3 fruit fly cellular contexts compared by ENCODE assay signal in genomic region chr2L:608143-608542, dm6.
TF ChIP-seq lines count a peak whose summit lies in the region.

No protein-coding gene starts in this region.

- TF ChIP-seq CTCF in whole organism, embryonic (GFP tag; optimal IDR thresholded peaks at IDR 0.05; lab: Kevin White, UChicago) = no peak

TF ChIP-seq in whole organism, embryonic, 481 proteins besides CTCF, POLR2A, EP300 and RAD21:
- TF ChIP-seq Ets65A (GFP tag; lab: Kevin White, UChicago) (peak; percentile 56), al (GFP tag; IDR thresholded peaks at IDR 0.05; lab: Robert Waterston, UW) (no peak), CrebB (tag; optimal IDR thresholded peaks at IDR 0.05; lab: Kevin White, UChicago) (no peak), CG17361 (GFP tag; IDR thresholded peaks at IDR 0.05; lab: Robert Waterston, UW) (0 out of 3 replicates have a peak, but pooled peaks have one; percentile 24), Rfx (GFP tag; IDR thresholded peaks at IDR 0.05; lab: Robert Waterston, UW) (no peak), cg (GFP tag; optimal IDR thresholded peaks at IDR 0.05; lab: Kevin White, UChicago) (no peak), Dip2 (GFP tag; IDR thresholded peaks at IDR 0.05; lab: Robert Waterston, UW) (no peak), CG30020 (tag; optimal IDR thresholded peaks at IDR 0.05; lab: Kevin White, UChicago) (no peak), Med (GFP tag; lab: Kevin White, UChicago) (no peak), tup (GFP tag; optimal IDR thresholded peaks at IDR 0.05; lab: Kevin White, UChicago) (no peak), mld (GFP tag; IDR thresholded peaks at IDR 0.05; lab: Robert Waterston, UW; ENCODE audit: partially characterized antibody) (no peak), CG12659 (GFP tag; optimal IDR thresholded peaks at IDR 0.05; lab: Kevin White, UChicago) (no peak), nom (GFP tag; optimal IDR thresholded peaks at IDR 0.05; lab: Kevin White, UChicago) (peak; percentile 56), bsh (GFP tag; optimal IDR thresholded peaks at IDR 0.05; lab: Kevin White, UChicago) (peak in 1 of 2 experiments; percentile 40), Drgx (GFP tag; IDR thresholded peaks at IDR 0.05; lab: Robert Waterston, UW) (peak; percentile 62)

TF ChIP-seq in whole organism, prepupa, 60 proteins besides CTCF, POLR2A, EP300 and RAD21 (continues in another document):
- TF ChIP-seq ss (GFP tag; optimal IDR thresholded peaks at IDR 0.05; lab: Kevin White, UChicago) (peak; percentile 71 to 73), dsx (GFP tag; optimal IDR thresholded peaks at IDR 0.05; lab: Kevin White, UChicago; ENCODE audit: poor library complexity, severe bottlenecking) (peak; percentile 68), fkh (GFP tag; optimal IDR thresholded peaks at IDR 0.05; lab: Kevin White, UChicago) (no peak), CG8119 (GFP tag; IDR thresholded peaks at IDR 0.05; lab: Robert Waterston, UW) (peak; percentile 82), CG6163 (GFP tag; IDR thresholded peaks at IDR 0.05; lab: Robert Waterston, UW) (peak; percentile 79; the same call in 2 of the 3 replicates), CG10669 (GFP tag; optimal IDR thresholded peaks at IDR 0.05; lab: Kevin White, UChicago) (peak; percentile 74), Sox14 (GFP tag; optimal IDR thresholded peaks at IDR 0.05; lab: Kevin White, UChicago) (peak; percentile 70), CG11294 (GFP tag; IDR thresholded peaks at IDR 0.05; lab: Robert Waterston, UW) (no peak), Met (GFP tag; optimal IDR thresholded peaks at IDR 0.05; lab: Kevin White, UChicago) (peak; percentile 4), Eip78C (GFP tag; lab: Kevin White, UChicago) (peak; percentile 83), CG15336 (GFP tag; IDR thresholded peaks at IDR 0.05; lab: Robert Waterston, UW) (peak; percentile 83), dac (GFP tag; optimal IDR thresholded peaks at IDR 0.05; lab: Kevin White, UChicago) (peak; percentile 17), CG31627 (GFP tag; optimal IDR thresholded peaks at IDR 0.05; lab: Kevin White, UChicago) (no peak), achi (GFP tag; optimal IDR thresholded peaks at IDR 0.05; lab: Kevin White, UChicago) (peak; percentile 68), CG1621 (tag; optimal IDR thresholded peaks at IDR 0.05; lab: Kevin White, UChicago) (peak; percentile 69), CG10631 (GFP tag; optimal IDR thresholded peaks at IDR 0.05; lab: Kevin White, UChicago) (peak; percentile 74), Eip75B (GFP tag; optimal IDR thresholded peaks at IDR 0.05; lab: Kevin White, UChicago) (peak; percentile 68), Sox102F (GFP tag; optimal IDR thresholded peaks at IDR 0.05; lab: Kevin White, UChicago) (no peak), fd59A (GFP tag; optimal IDR thresholded peaks at IDR 0.05; lab: Kevin White, UChicago) (peak; percentile 77), salr (GFP tag; optimal IDR thresholded peaks at IDR 0.05; lab: Kevin White, UChicago) (peak; percentile 51 to 63), CG6792 (GFP tag; optimal IDR thresholded peaks at IDR 0.05; lab: Kevin White, UChicago) (peak; percentile 16), CG3032 (tag; optimal IDR thresholded peaks at IDR 0.05; lab: Kevin White, UChicago) (peak; percentile 81), Ets96B (tag; optimal IDR thresholded peaks at IDR 0.05; lab: Kevin White, UChicago) (peak; percentile 73), CG9139 (GFP tag; optimal IDR thresholded peaks at IDR 0.05; lab: Kevin White, UChicago) (peak; percentile 57), Lpt (GFP tag; optimal IDR thresholded peaks at IDR 0.05; lab: Kevin White, UChicago) (peak; percentile 45), fd85E (GFP tag; optimal IDR thresholded peaks at IDR 0.05; lab: Kevin White, UChicago) (no peak), pdm3 (GFP tag; optimal IDR thresholded peaks at IDR 0.05; lab: Kevin White, UChicago) (peak; percentile 56), CG8632 (GFP tag; optimal IDR thresholded peaks at IDR 0.05; lab: Kevin White, UChicago) (no peak), topi (GFP tag; optimal IDR thresholded peaks at IDR 0.05; lab: Kevin White, UChicago) (peak; percentile 10), CG32006 (GFP tag; optimal IDR thresholded peaks at IDR 0.05; lab: Kevin White, UChicago) (peak; percentile 67), Gug (GFP tag; IDR thresholded peaks at IDR 0.05; lab: Robert Waterston, UW) (peak; percentile 33; the same call in 1 of the 2 replicates), CG16779 (tag; optimal IDR thresholded peaks at IDR 0.05; lab: Kevin White, UChicago) (peak; percentile 54), acj6 (GFP tag; optimal IDR thresholded peaks at IDR 0.05; lab: Kevin White, UChicago) (peak; percentile 35), OdsH (GFP tag; optimal IDR thresholded peaks at IDR 0.05; lab: Kevin White, UChicago) (peak; percentile 52), CG3919 (GFP tag; optimal IDR thresholded peaks at IDR 0.05; lab: Kevin White, UChicago) (peak; percentile 63), esn (GFP tag; optimal IDR thresholded peaks at IDR 0.05; lab: Kevin White, UChicago) (no peak), CG7368 (GFP tag; optimal IDR thresholded peaks at IDR 0.05; lab: Kevin White, UChicago) (peak; percentile 52), Hr38 (GFP tag; optimal IDR thresholded peaks at IDR 0.05; lab: Kevin White, UChicago) (no peak), eg (GFP tag; IDR thresholded peaks at IDR 0.05; lab: Robert Waterston, UW) (peak; percentile 45; the same call in 2 of the 3 replicates)

TF ChIP-seq in whole organism, pupa, 21 proteins besides CTCF, POLR2A, EP300 and RAD21:
- TF ChIP-seq CG15710 (tag; optimal IDR thresholded peaks at IDR 0.05; lab: Kevin White, UChicago) = peak; percentile 81
- peak; percentile 69 for TF ChIP-seq Pif1A (GFP tag; optimal IDR thresholded peaks at IDR 0.05; lab: Kevin White, UChicago)
- TF ChIP-seq CG10348 (GFP tag; IDR thresholded peaks at IDR 0.05; lab: Robert Waterston, UW) = no peak
- TF ChIP-seq EcR (GFP tag; optimal IDR thresholded peaks at IDR 0.05; lab: Kevin White, UChicago) = no peak
- no peak for TF ChIP-seq Snoo (tag; optimal IDR thresholded peaks at IDR 0.05; lab: Kevin White, UChicago)
- peak; percentile 52; the same call in 1 of the 2 replicates for TF ChIP-seq CG32121 (GFP tag; IDR thresholded peaks at IDR 0.05; lab: Robert Waterston, UW)
- TF ChIP-seq gl (tag; optimal IDR thresholded peaks at IDR 0.05; lab: Kevin White, UChicago) = peak; percentile 32
- TF ChIP-seq CG8301 (tag; optimal IDR thresholded peaks at IDR 0.05; lab: Kevin White, UChicago) = peak; percentile 80
- TF ChIP-seq CG12605 (GFP tag; IDR thresholded peaks at IDR 0.05; lab: Robert Waterston, UW) = peak; percentile 59
- TF ChIP-seq CG9948 (tag; optimal IDR thresholded peaks at IDR 0.05; lab: Kevin White, UChicago) = peak; percentile 74
- peak; percentile 82 for TF ChIP-seq CG4496 (GFP tag; IDR thresholded peaks at IDR 0.05; lab: Robert Waterston, UW)
- TF ChIP-seq CG13204 (GFP tag; optimal IDR thresholded peaks at IDR 0.05; lab: Kevin White, UChicago) = peak; percentile 59
- peak; percentile 84 for TF ChIP-seq CG14655 (GFP tag; optimal IDR thresholded peaks at IDR 0.05; lab: Kevin White, UChicago)
- peak; percentile 79 for TF ChIP-seq fd96Ca (GFP tag; IDR thresholded peaks at IDR 0.05; lab: Robert Waterston, UW)
- TF ChIP-seq CG17806 (tag; optimal IDR thresholded peaks at IDR 0.05; lab: Kevin White, UChicago) = peak; percentile 75
- peak; percentile 72 for TF ChIP-seq CG8159 (tag; optimal IDR thresholded peaks at IDR 0.05; lab: Kevin White, UChicago)
- no peak for TF ChIP-seq rn (GFP tag; IDR thresholded peaks at IDR 0.05; lab: Robert Waterston, UW)
- no peak for TF ChIP-seq D1 (tag; optimal IDR thresholded peaks at IDR 0.05; lab: Kevin White, UChicago)
- peak; percentile 79 for TF ChIP-seq CG34367 (tag; optimal IDR thresholded peaks at IDR 0.05; lab: Kevin White, UChicago)
- TF ChIP-seq Pif1B (GFP tag; optimal IDR thresholded peaks at IDR 0.05; lab: Kevin White, UChicago) = peak; percentile 60
- TF ChIP-seq Ets98B (GFP tag; IDR thresholded peaks at IDR 0.05; lab: Robert Waterston, UW) = peak; percentile 71
TF ChIP-seq in whole organism, pupa: peak in this region for 16.

Comparison
In these comparisons a context has a peak if more than half of its experiments do, and no peak if none do; other contexts are left out.
1. Of the 7 proteins assayed by ChIP-seq in both whole organism, embryonic and whole organism, prepupa: peak only in whole organism, embryonic: none; only in whole organism, prepupa: CG16779, Gug and Lpt; in both: none; in neither: 4.